Worm (Caenorhabditis elegans): ENCODE results near the gene tag-18.

- TF ChIP-seq Y48G9A.11 (GFP tag; IDR thresholded peaks at IDR 0.05), result no peak
- TF ChIP-seq R02D3.7 (tag; optimal IDR thresholded peaks at IDR 0.05), result no peak
- no peak for TF ChIP-seq nhr-6 (tag; optimal IDR thresholded peaks at IDR 0.05)
- TF ChIP-seq daf-8 (GFP tag; IDR thresholded peaks at IDR 0.05), result no peak
- no peak for TF ChIP-seq zip-2 (tag; optimal IDR thresholded peaks at IDR 0.05)
- TF ChIP-seq pha-4 (GFP tag; IDR thresholded peaks at IDR 0.05), result no peak
- no peak for TF ChIP-seq pha-4 (tag; optimal IDR thresholded peaks at IDR 0.05)
- no peak for TF ChIP-seq nhr-237 (tag; optimal IDR thresholded peaks at IDR 0.05)
- no peak for TF ChIP-seq aly-2 (tag; optimal IDR thresholded peaks at IDR 0.05)
- TF ChIP-seq dpl-1 (GFP tag; optimal IDR thresholded peaks at IDR 0.05), result no peak
- no peak for TF ChIP-seq set-16 (GFP tag; IDR thresholded peaks at IDR 0.05)
- no peak for TF ChIP-seq mdl-1 (tag; optimal IDR thresholded peaks at IDR 0.05)
- TF ChIP-seq dve-1 (tag; optimal IDR thresholded peaks at IDR 0.05; ENCODE audit: insufficient read depth), result no peak
- TF ChIP-seq ZK546.5 (tag; optimal IDR thresholded peaks at IDR 0.05), result no peak
- TF ChIP-seq ztf-11 (tag; optimal IDR thresholded peaks at IDR 0.05), result no peak
Observed at ce11 chrX:3714797-3715196, 19.0 kb downstream of the tag-18 start, which contains the start of gene C01C4.2.

All from whole organism, L4 larva.